Worm (Caenorhabditis elegans): ENCODE data around the gene tars-1.
A peak's percentile ranks its signal among the peaks of the same experiment; 100 is the strongest.

tars-1 gene

ce11 chrII:11690868-11691267 lies 4.6 kb downstream of the tars-1 start (continued):
- no peak for TF ChIP-seq snpc-4 (GFP tag; optimal IDR thresholded peaks at IDR 0.05)
- no peak for TF ChIP-seq snpc-4 (tag; optimal IDR thresholded peaks at IDR 0.05)
- TF ChIP-seq ztf-22 (GFP tag; optimal IDR thresholded peaks at IDR 0.05) = no peak
- TF ChIP-seq dpl-1 (GFP tag; optimal IDR thresholded peaks at IDR 0.05) = no peak
- no peak for TF ChIP-seq lsy-27 (tag; optimal IDR thresholded peaks at IDR 0.05; ENCODE audit: borderline replicate concordance, insufficient read depth)
- no peak for TF ChIP-seq ccch-3 (GFP tag; optimal IDR thresholded peaks at IDR 0.05)
- TF ChIP-seq ceh-58 (GFP tag; IDR thresholded peaks at IDR 0.05) = no peak
- no peak for TF ChIP-seq B0261.1 (tag; optimal IDR thresholded peaks at IDR 0.05)
- no peak for TF ChIP-seq nhr-27 (tag; optimal IDR thresholded peaks at IDR 0.05)
- TF ChIP-seq ceh-27 (GFP tag; optimal IDR thresholded peaks at IDR 0.05) = no peak
- no peak for TF ChIP-seq cebp-1 (GFP tag; IDR thresholded peaks at IDR 0.05)
- peak; percentile 5 for TF ChIP-seq cebp-1 (tag; optimal IDR thresholded peaks at IDR 0.05)
- no peak for TF ChIP-seq lin-26 (GFP tag; IDR thresholded peaks at IDR 0.05)
- no peak for TF ChIP-seq hrde-1 (tag; optimal IDR thresholded peaks at IDR 0.05; ENCODE audit: borderline replicate concordance)
- TF ChIP-seq madf-6 (GFP tag; IDR thresholded peaks at IDR 0.05) = peak; percentile 44
- TF ChIP-seq F57A8.1 (GFP tag; optimal IDR thresholded peaks at IDR 0.05) = no peak
- no peak for TF ChIP-seq F55B11.4 (tag; optimal IDR thresholded peaks at IDR 0.05; ENCODE audit: borderline replicate concordance, insufficient read depth)
- TF ChIP-seq nfya-2 (GFP tag; IDR thresholded peaks at IDR 0.05) = 0 out of 2 replicates have a peak, but pooled peaks have one; percentile 39
- no peak for TF ChIP-seq D2030.7 (GFP tag; IDR thresholded peaks at IDR 0.05)
- TF ChIP-seq cebp-2 (GFP tag; IDR thresholded peaks at IDR 0.05) = no peak
- TF ChIP-seq tbp1 (GFP tag; optimal IDR thresholded peaks at IDR 0.05) = no peak
- TF ChIP-seq let-526 (GFP tag; IDR thresholded peaks at IDR 0.05) = no peak
- peak; percentile 46 for TF ChIP-seq F52B5.7 (tag; optimal IDR thresholded peaks at IDR 0.05)
- TF ChIP-seq mel-28 (tag; optimal IDR thresholded peaks at IDR 0.05; ENCODE audit: borderline replicate concordance) = no peak
- TF ChIP-seq mes-4 (tag; optimal IDR thresholded peaks at IDR 0.05) = no peak
- TF ChIP-seq akir-1 (GFP tag; optimal IDR thresholded peaks at IDR 0.05) = no peak
- peak; percentile 9 for TF ChIP-seq zim-3 (tag; optimal IDR thresholded peaks at IDR 0.05)
- TF ChIP-seq K12H6.12 (tag; optimal IDR thresholded peaks at IDR 0.05) = no peak
- TF ChIP-seq attf-6 (GFP tag; IDR thresholded peaks at IDR 0.05) = 0 out of 2 replicates have a peak, but pooled peaks have one; percentile 23
- TF ChIP-seq ztf-18 (tag; optimal IDR thresholded peaks at IDR 0.05) = no peak
- TF ChIP-seq B0336.3 (GFP tag; IDR thresholded peaks at IDR 0.05) = peak; percentile 76
- TF ChIP-seq ets-4 (GFP tag; optimal IDR thresholded peaks at IDR 0.05) = no peak
- TF ChIP-seq aptf-2 (GFP tag; conservative IDR thresholded peaks at IDR 0.05) = no peak
- TF ChIP-seq dox-1 (GFP tag; IDR thresholded peaks at IDR 0.05) = no peak
- peak; percentile 27 for TF ChIP-seq athp-1 (tag; optimal IDR thresholded peaks at IDR 0.05)
- no peak for TF ChIP-seq rec-8 (tag; optimal IDR thresholded peaks at IDR 0.05)
- TF ChIP-seq him-1 (tag; optimal IDR thresholded peaks at IDR 0.05) = no peak
- TF ChIP-seq unc-62 (GFP tag; optimal IDR thresholded peaks at IDR 0.05) = no peak
- no peak for TF ChIP-seq egl-44 (GFP tag; IDR thresholded peaks at IDR 0.05)
- no peak for TF ChIP-seq fkh-3 (tag; optimal IDR thresholded peaks at IDR 0.05)
- TF ChIP-seq sdz-38 (tag; optimal IDR thresholded peaks at IDR 0.05) = no peak
- no peak for TF ChIP-seq nfyb-1 (GFP tag; IDR thresholded peaks at IDR 0.05)
- no peak for TF ChIP-seq T07F8.4 (tag; optimal IDR thresholded peaks at IDR 0.05)
- no peak for TF ChIP-seq let-607 (tag; optimal IDR thresholded peaks at IDR 0.05)
- no peak for TF ChIP-seq lsl-1 (GFP tag; optimal IDR thresholded peaks at IDR 0.05)
- no peak for TF ChIP-seq snpc-3.4 (tag; optimal IDR thresholded peaks at IDR 0.05)
- TF ChIP-seq hlh-26 (GFP tag; conservative IDR thresholded peaks at IDR 0.05) = no peak
- TF ChIP-seq rpc-1 (optimal IDR thresholded peaks at IDR 0.05) = no peak
- TF ChIP-seq rpc-1 (tag; optimal IDR thresholded peaks at IDR 0.05) = no peak

All from whole organism, young adult.